Fruit fly (Drosophila melanogaster): ENCODE data around the gene AlaRS-m.

Gene AlaRS-m

dm6 chr3L:5188402-5188801, 42.5 kb downstream of the AlaRS-m start:
- no peak for TF ChIP-seq CG10348 (GFP tag; IDR thresholded peaks at IDR 0.05)
- peak; percentile 57 for TF ChIP-seq CG9948 (tag; optimal IDR thresholded peaks at IDR 0.05)
- TF ChIP-seq Snoo (tag; optimal IDR thresholded peaks at IDR 0.05) = no peak
- TF ChIP-seq fd96Ca (GFP tag; IDR thresholded peaks at IDR 0.05) = 0 out of 3 replicates have a peak, but pooled peaks have one; percentile 14
- no peak for TF ChIP-seq EcR (GFP tag; optimal IDR thresholded peaks at IDR 0.05)
- TF ChIP-seq rn (GFP tag; IDR thresholded peaks at IDR 0.05) = no peak
- peak; percentile 71 for TF ChIP-seq CG8301 (tag; optimal IDR thresholded peaks at IDR 0.05)
- peak; percentile 21 for TF ChIP-seq CG34367 (tag; optimal IDR thresholded peaks at IDR 0.05)
- TF ChIP-seq Ets98B (GFP tag; IDR thresholded peaks at IDR 0.05) = peak; percentile 26; the same call in 1 of the 2 replicates
- TF ChIP-seq CG32121 (GFP tag; IDR thresholded peaks at IDR 0.05) = no peak
- no peak for TF ChIP-seq gl (tag; optimal IDR thresholded peaks at IDR 0.05)
- TF ChIP-seq CG8159 (tag; optimal IDR thresholded peaks at IDR 0.05) = peak; percentile 55
- TF ChIP-seq CG13204 (GFP tag; optimal IDR thresholded peaks at IDR 0.05) = no peak
- peak; percentile 2 for TF ChIP-seq D1 (tag; optimal IDR thresholded peaks at IDR 0.05)
- TF ChIP-seq Pif1A (GFP tag; optimal IDR thresholded peaks at IDR 0.05) = peak; percentile 24
- peak; percentile 9 for TF ChIP-seq Pif1B (GFP tag; optimal IDR thresholded peaks at IDR 0.05)
- peak; percentile 43 for TF ChIP-seq CG15710 (tag; optimal IDR thresholded peaks at IDR 0.05)
- peak; percentile 76 for TF ChIP-seq CG14655 (GFP tag; optimal IDR thresholded peaks at IDR 0.05)
- peak; percentile 76 for TF ChIP-seq CG4496 (GFP tag; IDR thresholded peaks at IDR 0.05)
- 0 out of 2 replicates have a peak, but pooled peaks have one; percentile 8 for TF ChIP-seq CG12605 (GFP tag; IDR thresholded peaks at IDR 0.05)
- peak; percentile 63 for TF ChIP-seq CG17806 (tag; optimal IDR thresholded peaks at IDR 0.05)

Data from whole organism, pupa.